Worm (Caenorhabditis elegans) whole organism, L2 larva: ENCODE data around the gene ZK666.8.

ENCODE experiments used
- C34F6.9 ChIP-seq: fragments of 150-350 bp; optimal IDR thresholded peaks from 2 replicates; lab custom pipeline; 2014; ENCODE audit warnings: missing biosample characterization, missing genetic modification characterization
- F13H6.1 ChIP-seq: sonication (generic microtip); optimal IDR thresholded peaks from 2 replicates; lab custom pipeline; 2016; ENCODE audit warnings: missing genetic modification characterization, missing compliant biosample characterization
- R02D3.7 ChIP-seq: fragments of 150-350 bp; optimal IDR thresholded peaks from 2 replicates; lab custom pipeline; 2014; ENCODE audit warnings: missing biosample characterization, missing genetic modification characterization
- Y55F3AM.14 ChIP-seq: fragments of 200-800 bp; sonication (Bioruptor generic); optimal IDR thresholded peaks from 2 replicates; lab custom pipeline; 2018; ENCODE audit warnings: mild to moderate bottlenecking, missing genetic modification characterization, missing compliant biosample characterization
- ZK546.5 ChIP-seq: sonication (generic microtip); optimal IDR thresholded peaks from 2 replicates; lab custom pipeline; 2017; ENCODE audit warnings: missing biosample characterization, missing genetic modification characterization
- alr-1 ChIP-seq: fragments of 150-350 bp; optimal IDR thresholded peaks from 2 replicates; lab custom pipeline; 2014; ENCODE audit warnings: missing biosample characterization, missing genetic modification characterization
- aly-2 ChIP-seq: fragments of 150-350 bp; optimal IDR thresholded peaks from 2 replicates; lab custom pipeline; 2014; ENCODE audit warnings: missing biosample characterization, missing genetic modification characterization
- ama-1 ChIP-seq: fragments of 150-350 bp; optimal IDR thresholded peaks from 2 replicates; lab custom pipeline; 2018; ENCODE audit warnings: inconsistent platforms
- blmp-1 ChIP-seq: sonication (generic microtip); optimal IDR thresholded peaks from 2 replicates; lab custom pipeline; 2017; ENCODE audit warnings: missing genetic modification characterization, mild to moderate bottlenecking, missing compliant biosample characterization, antibody characterized with exemption, moderate library complexity; ENCODE audit not compliant: insufficient read depth
- ceh-16 ChIP-seq: fragments of 150-350 bp; optimal IDR thresholded peaks from 2 replicates; lab custom pipeline; 2014; ENCODE audit warnings: missing biosample characterization, missing genetic modification characterization
- ceh-82 ChIP-seq: fragments of 150-350 bp; optimal IDR thresholded peaks from 2 replicates; lab custom pipeline; 2014; ENCODE audit warnings: missing biosample characterization, missing genetic modification characterization
- crh-2 ChIP-seq: sonication (generic microtip); optimal IDR thresholded peaks from 2 replicates; lab custom pipeline; 2017; ENCODE audit warnings: missing biosample characterization, missing genetic modification characterization
- dmd-4 ChIP-seq: sonication (generic microtip); optimal IDR thresholded peaks from 2 replicates; lab custom pipeline; 2017; ENCODE audit warnings: missing biosample characterization, missing genetic modification characterization
- egl-27 ChIP-seq: sonication (generic microtip); optimal IDR thresholded peaks from 3 replicates; lab custom pipeline; 2017; ENCODE audit warnings: missing biosample characterization, missing genetic modification reagents, missing genetic modification characterization
- elt-1 ChIP-seq: fragments of 150-350 bp; optimal IDR thresholded peaks from 2 replicates; lab custom pipeline; 2014; ENCODE audit warnings: missing biosample characterization, missing genetic modification characterization
- elt-3 ChIP-seq: sonication (generic microtip); optimal IDR thresholded peaks from 2 replicates; lab custom pipeline; 2017; ENCODE audit warnings: missing biosample characterization, missing genetic modification characterization
- fos-1 ChIP-seq: fragments of 150-350 bp; optimal IDR thresholded peaks from 2 replicates; lab custom pipeline; 2014; ENCODE audit warnings: missing biosample characterization, missing genetic modification characterization
- gmeb-1 ChIP-seq: fragments of 150-350 bp; optimal IDR thresholded peaks from 2 replicates; lab custom pipeline; 2014; ENCODE audit warnings: missing biosample characterization, missing genetic modification characterization
- lin-11 ChIP-seq: fragments of 150-350 bp; sonication (generic microtip); optimal IDR thresholded peaks from 2 replicates; lab custom pipeline; 2014; ENCODE audit warnings: missing biosample characterization, missing genetic modification characterization, inconsistent platforms, mixed read lengths
- lin-13 ChIP-seq: fragments of 150-350 bp; optimal IDR thresholded peaks from 2 replicates; lab custom pipeline; 2014; ENCODE audit warnings: missing biosample characterization, missing genetic modification reagents, missing genetic modification characterization
- lin-39 ChIP-seq: fragments of 150-350 bp; optimal IDR thresholded peaks from 2 replicates; lab custom pipeline; 2014; ENCODE audit warnings: missing biosample characterization, missing genetic modification reagents, missing genetic modification characterization
- lsy-2 ChIP-seq, 2 experiments: fragments of 150-350 bp in 1 of 2; sonication (generic microtip) in 1 of 2; optimal IDR thresholded peaks; 2 replicates each; lab custom pipeline; 2014 to 2017; ENCODE audit warnings: missing biosample characterization in 2 of 2, missing genetic modification characterization in 2 of 2
- mab-5 ChIP-seq: fragments of 150-350 bp; optimal IDR thresholded peaks from 2 replicates; lab custom pipeline; 2014; ENCODE audit warnings: missing biosample characterization, missing genetic modification characterization
- mbf-1 ChIP-seq: sonication (generic microtip); optimal IDR thresholded peaks from 2 replicates; lab custom pipeline; 2017; ENCODE audit warnings: missing biosample characterization, missing genetic modification characterization
- mdl-1 ChIP-seq, 2 experiments: fragments of 150-350 bp in 1 of 2; sonication (generic microtip) in 1 of 2; optimal IDR thresholded peaks; 2 replicates each; lab custom pipeline; 2017; ENCODE audit warnings: missing biosample characterization in 2 of 2, missing genetic modification characterization in 2 of 2
- nhr-10 ChIP-seq: sonication (generic microtip); optimal IDR thresholded peaks from 2 replicates; lab custom pipeline; 2017; ENCODE audit warnings: missing biosample characterization, missing genetic modification characterization
- nhr-11 ChIP-seq: fragments of 150-350 bp; optimal IDR thresholded peaks from 2 replicates; lab custom pipeline; 2014; ENCODE audit warnings: missing biosample characterization, missing genetic modification characterization
- nhr-12 ChIP-seq: fragments of 150-350 bp; optimal IDR thresholded peaks from 2 replicates; lab custom pipeline; 2014; ENCODE audit warnings: missing biosample characterization, missing genetic modification characterization
- nhr-129 ChIP-seq: fragments of 150-350 bp; optimal IDR thresholded peaks from 2 replicates; lab custom pipeline; 2014; ENCODE audit warnings: missing biosample characterization, missing genetic modification characterization
- nhr-21 ChIP-seq: fragments of 150-350 bp; optimal IDR thresholded peaks from 2 replicates; lab custom pipeline; 2014; ENCODE audit warnings: missing biosample characterization, missing genetic modification characterization
- nhr-23 ChIP-seq: fragments of 150-350 bp; optimal IDR thresholded peaks from 2 replicates; lab custom pipeline; 2014; ENCODE audit warnings: missing biosample characterization, missing genetic modification reagents, missing genetic modification characterization
- nhr-237 ChIP-seq: fragments of 150-350 bp; optimal IDR thresholded peaks from 2 replicates; lab custom pipeline; 2014; ENCODE audit warnings: missing biosample characterization, missing genetic modification characterization
- nhr-25 ChIP-seq: fragments of 150-350 bp; sonication (generic microtip); optimal IDR thresholded peaks from 3 replicates; lab custom pipeline; 2014; ENCODE audit warnings: missing biosample characterization, missing genetic modification characterization
- nhr-6 ChIP-seq: fragments of 150-350 bp; optimal IDR thresholded peaks from 2 replicates; lab custom pipeline; 2014; ENCODE audit warnings: missing biosample characterization, missing genetic modification characterization
- nhr-77 ChIP-seq: fragments of 150-350 bp; optimal IDR thresholded peaks from 2 replicates; lab custom pipeline; 2014; ENCODE audit warnings: missing biosample characterization, missing genetic modification characterization
- peb-1 ChIP-seq: fragments of 150-350 bp; optimal IDR thresholded peaks from 2 replicates; lab custom pipeline; 2014; ENCODE audit warnings: missing biosample characterization, missing genetic modification characterization
- sem-4 ChIP-seq: fragments of 150-350 bp; optimal IDR thresholded peaks from 2 replicates; lab custom pipeline; 2014; ENCODE audit warnings: missing biosample characterization, missing genetic modification reagents, missing genetic modification characterization
- skn-1 ChIP-seq: sonication (generic microtip); optimal IDR thresholded peaks from 2 replicates; lab custom pipeline; 2017; ENCODE audit warnings: missing biosample characterization, missing genetic modification characterization
- sma-3 ChIP-seq: sonication (generic microtip); optimal IDR thresholded peaks from 2 replicates; lab custom pipeline; 2016; ENCODE audit warnings: missing genetic modification reagents, missing genetic modification characterization, missing compliant biosample characterization
- sma-9 ChIP-seq, 2 experiments: fragments of 150-350 bp in 1 of 2; sonication (generic microtip) in 1 of 2; optimal IDR thresholded peaks; 2 replicates each; lab custom pipeline; 2014 to 2016; ENCODE audit warnings: missing genetic modification characterization in 2 of 2, mild to moderate bottlenecking in 1 of 2, missing biosample characterization in 1 of 2, missing compliant biosample characterization in 1 of 2, missing genetic modification reagents in 1 of 2, moderate library complexity in 1 of 2
- snpc-4 ChIP-seq: fragments of 150-350 bp; optimal IDR thresholded peaks from 2 replicates; lab custom pipeline; 2014; ENCODE audit warnings: missing biosample characterization, missing genetic modification characterization
- unc-39 ChIP-seq: fragments of 150-350 bp; optimal IDR thresholded peaks from 2 replicates; lab custom pipeline; 2014; ENCODE audit warnings: missing biosample characterization, missing genetic modification characterization
- unc-55 ChIP-seq: fragments of 150-350 bp; sonication (generic microtip); optimal IDR thresholded peaks from 3 replicates; lab custom pipeline; 2014; ENCODE audit warnings: missing biosample characterization, missing genetic modification reagents, missing genetic modification characterization
- unc-62 ChIP-seq: fragments of 150-350 bp; optimal IDR thresholded peaks from 2 replicates; lab custom pipeline; 2014; ENCODE audit warnings: missing biosample characterization, missing genetic modification reagents, missing genetic modification characterization
- zag-1 ChIP-seq: fragments of 150-350 bp; optimal IDR thresholded peaks from 2 replicates; lab custom pipeline; 2014; ENCODE audit warnings: missing biosample characterization, missing genetic modification characterization
- ztf-1 ChIP-seq: fragments of 200-800 bp; sonication (Bioruptor generic); conservative IDR thresholded peaks from 2 replicates; pipeline ENCODE4 v1.3.6; 2022; ENCODE audit warnings: missing genetic modification characterization, missing compliant biosample characterization
- ztf-11 ChIP-seq: sonication (generic microtip); optimal IDR thresholded peaks from 2 replicates; lab custom pipeline; 2017; ENCODE audit warnings: missing biosample characterization, missing genetic modification characterization
- ztf-4 ChIP-seq: fragments of 150-350 bp; optimal IDR thresholded peaks from 2 replicates; lab custom pipeline; 2014; ENCODE audit warnings: missing biosample characterization, missing genetic modification characterization

The ZK666.8 gene

ce11 chrII:10505949-10506348 is 13.0 kb upstream of the ZK666.8 start:
- TF ChIP-seq sma-9 (GFP tag; optimal IDR thresholded peaks at IDR 0.05; lab: Kevin White, UChicago) (peak; percentile 33), sma-9 (tag; optimal IDR thresholded peaks at IDR 0.05; lab: Kevin White, UChicago) (no peak), ztf-4 (tag; lab: Kevin White, UChicago) (no peak), elt-1 (tag; lab: Kevin White, UChicago) (no peak), nhr-21 (tag; lab: Kevin White, UChicago) (no peak), ceh-16 (peak; percentile 25), nhr-25 (tag; lab: Kevin White, UChicago) (peak; percentile 1)

- TF ChIP-seq mab-5 (tag; lab: Kevin White, UChicago) (no peak), skn-1 (tag; lab: Kevin White, UChicago) (no peak), nhr-11 (tag; lab: Kevin White, UChicago) (no peak), nhr-12 (no peak), sem-4 (tag; lab: Kevin White, UChicago) (peak; percentile 0), mdl-1 (tag; optimal IDR thresholded peaks at IDR 0.05; lab: Kevin White, UChicago) (no peak), crh-2 (tag; lab: Kevin White, UChicago) (no peak), gmeb-1 (tag; lab: Kevin White, UChicago) (no peak), zag-1 (tag; lab: Kevin White, UChicago) (no peak), snpc-4 (tag; lab: Kevin White, UChicago) (no peak), unc-39 (tag; lab: Kevin White, UChicago) (no peak), lin-13 (GFP tag; lab: Kevin White, UChicago) (no peak), nhr-25 (tag; lab: Kevin White, UChicago) (peak; percentile 3), unc-55 (GFP tag; lab: Kevin White, UChicago) (peak; percentile 13), nhr-77 (no peak), sma-9 (GFP tag; optimal IDR thresholded peaks at IDR 0.05; lab: Kevin White, UChicago) (peak; percentile 44), sma-9 (tag; optimal IDR thresholded peaks at IDR 0.05; lab: Kevin White, UChicago) (no peak), mbf-1 (tag; lab: Kevin White, UChicago) (no peak), sma-3 (no peak), ceh-16 (no peak), F13H6.1 (peak; percentile 30), nhr-10 (tag; lab: Kevin White, UChicago) (no peak), nhr-237 (tag; lab: Kevin White, UChicago) (no peak), nhr-21 (tag; lab: Kevin White, UChicago) (no peak), lin-11 (no peak), R02D3.7 (tag; lab: Kevin White, UChicago) (no peak), nhr-23 (tag; lab: Kevin White, UChicago) (no peak), ztf-4 (tag; lab: Kevin White, UChicago) (no peak), egl-27 (tag; lab: Kevin White, UChicago) (peak; percentile 14), elt-3 (no peak), ama-1 (lab: Kevin White, UChicago) (no peak), aly-2 (no peak), Y55F3AM.14 (no peak), ZK546.5 (tag; lab: Kevin White, UChicago) (no peak), unc-62 (GFP tag; lab: Kevin White, UChicago) (no peak), nhr-129 (tag; lab: Kevin White, UChicago) (no peak), ztf-1 (GFP tag; lab: Robert Waterston, UW) (no peak), elt-1 (tag; lab: Kevin White, UChicago) (no peak), lin-39 (no peak), C34F6.9 (tag; lab: Kevin White, UChicago) (peak; percentile 23), ceh-82 (no peak), lsy-2 (tag; optimal IDR thresholded peaks at IDR 0.05; lab: Kevin White, UChicago) (no peak), blmp-1 (no peak), fos-1 (tag; lab: Kevin White, UChicago) (no peak), alr-1 (no peak), nhr-6 (tag; lab: Kevin White, UChicago) (peak; percentile 25), dmd-4 (tag; lab: Kevin White, UChicago) (no peak), peb-1 (no peak), ztf-11 (no peak)
- TF ChIP-seq, all 48 proteins: peak for 8
Observed at ce11 chrII:10504729-10505128, 11.8 kb upstream of the ZK666.8 start.
